Worm (Caenorhabditis elegans): ENCODE results near the gene rrp-8.

- TF ChIP-seq med-1 (GFP tag; optimal IDR thresholded peaks at IDR 0.05; ENCODE audit: insufficient read depth) (no peak), flt-1 (GFP tag; IDR thresholded peaks at IDR 0.05) (no peak; the same call in 1 of the 2 replicates), ztf-29 (GFP tag; IDR thresholded peaks at IDR 0.05) (no peak)
Measured at ce11 chrIV:443622-444021, 47.3 kb downstream of the rrp-8 start, which contains the start of gene mrpl-55.

Measured in whole organism, midembryonic.